Fruit fly (Drosophila melanogaster) whole organism, wandering third instar larva: ENCODE data around the gene CG9628.

ENCODE experiments used
- Abd-B ChIP-seq: fragments of >200 bp; optimal IDR thresholded peaks from 2 replicates; lab custom pipeline; 2017; ENCODE audit warnings: missing biosample characterization, missing genetic modification characterization
- CG32264 ChIP-seq: fragments of 200-800 bp; sonication (Bioruptor generic); optimal IDR thresholded peaks from 2 replicates; lab custom pipeline; 2016; ENCODE audit warnings: missing biosample characterization, missing genetic modification characterization
- CG9705 ChIP-seq: fragments of 200-800 bp; sonication (Bioruptor generic); optimal IDR thresholded peaks from 2 replicates; lab custom pipeline; 2018; ENCODE audit warnings: missing biosample characterization, mild to moderate bottlenecking, missing genetic modification characterization
- CrebA ChIP-seq: fragments of 200-800 bp; sonication (Bioruptor generic); optimal IDR thresholded peaks from 2 replicates; lab custom pipeline; 2016; ENCODE audit warnings: missing biosample characterization, mild to moderate bottlenecking, missing genetic modification characterization, borderline replicate concordance
- Dfd ChIP-seq: fragments of >200 bp; optimal IDR thresholded peaks from 2 replicates; lab custom pipeline; 2017; ENCODE audit warnings: missing biosample characterization, missing genetic modification characterization
- Dif ChIP-seq: fragments of 200-275, 200-300 bp; sonication (Bioruptor generic); optimal IDR thresholded peaks from 2 replicates; lab custom pipeline; 2018; ENCODE audit warnings: missing biosample characterization, missing genetic modification characterization; ENCODE audit not compliant: partially characterized antibody
- GATAd ChIP-seq: sonication (Bioruptor generic); optimal IDR thresholded peaks from 2 replicates; lab custom pipeline; 2016; ENCODE audit warnings: missing biosample characterization, missing genetic modification characterization
- HLH106 ChIP-seq: fragments of 200-800 bp; optimal IDR thresholded peaks from 3 replicates; lab custom pipeline; 2019; ENCODE audit warnings: missing biosample characterization, mild to moderate bottlenecking, missing genetic modification characterization, moderate library complexity
- Hnf4 ChIP-seq: fragments of 200-800 bp; sonication (Bioruptor generic); optimal IDR thresholded peaks from 2 replicates; lab custom pipeline; 2016; ENCODE audit warnings: missing biosample characterization, mild to moderate bottlenecking, missing genetic modification characterization
- Hr78 ChIP-seq: fragments of >200 bp; optimal IDR thresholded peaks from 2 replicates; lab custom pipeline; 2017; ENCODE audit warnings: missing biosample characterization, missing genetic modification characterization
- Hr83 ChIP-seq: fragments of 200-300 bp; sonication (Bioruptor generic); optimal IDR thresholded peaks from 2 replicates; lab custom pipeline; 2016; ENCODE audit warnings: missing biosample characterization, mild to moderate bottlenecking, missing genetic modification characterization, moderate library complexity; ENCODE audit not compliant: poor library complexity, severe bottlenecking
- Jra ChIP-seq: sonication (Bioruptor generic); optimal IDR thresholded peaks from 2 replicates; lab custom pipeline; 2016; ENCODE audit warnings: missing biosample characterization, missing genetic modification characterization
- Mio ChIP-seq: sonication (Bioruptor generic); optimal IDR thresholded peaks from 2 replicates; lab custom pipeline; 2016; ENCODE audit warnings: missing biosample characterization, missing genetic modification characterization
- Myc ChIP-seq: fragments of >200 bp; optimal IDR thresholded peaks from 2 replicates; lab custom pipeline; 2017
- N ChIP-seq: fragments of >200 bp; optimal IDR thresholded peaks from 2 replicates; lab custom pipeline; 2018; ENCODE audit warnings: missing biosample characterization, missing external identifiers, missing genetic modification characterization
- OdsH ChIP-seq: fragments of 200-800 bp; sonication (Bioruptor generic); optimal IDR thresholded peaks from 2 replicates; lab custom pipeline; 2016; ENCODE audit warnings: missing biosample characterization, mild to moderate bottlenecking, missing genetic modification characterization
- Rel ChIP-seq, 2 experiments: fragments of 200-800 bp; sonication (Bioruptor generic) in 1 of 2; optimal IDR thresholded peaks; 2 replicates in 1 of 2; 3 replicates in 1 of 2; lab custom pipeline; 2016 to 2019; ENCODE audit warnings: mild to moderate bottlenecking in 2 of 2, missing biosample characterization in 2 of 2, missing genetic modification characterization in 2 of 2, moderate library complexity in 1 of 2
- Sp1 ChIP-seq: fragments of 200-800 bp; sonication (Bioruptor generic); optimal IDR thresholded peaks from 3 replicates; lab custom pipeline; 2019; ENCODE audit warnings: missing biosample characterization, mild to moderate bottlenecking, missing genetic modification characterization, moderate library complexity
- Vsx2 ChIP-seq: fragments of 200-300, 225-300 bp; sonication (Bioruptor generic); optimal IDR thresholded peaks from 2 replicates; lab custom pipeline; 2018; ENCODE audit warnings: missing biosample characterization, missing genetic modification characterization; ENCODE audit not compliant: partially characterized antibody
- br ChIP-seq: fragments of 200-800 bp; sonication (Bioruptor generic); optimal IDR thresholded peaks from 2 replicates; lab custom pipeline; 2016; ENCODE audit warnings: missing biosample characterization, missing genetic modification characterization
- brk ChIP-seq: fragments of 200-800 bp; sonication (Bioruptor generic); optimal IDR thresholded peaks from 2 replicates; lab custom pipeline; 2016; ENCODE audit warnings: missing biosample characterization, mild to moderate bottlenecking, missing genetic modification characterization
- dl ChIP-seq, 2 experiments: fragments of 175-275, 200-275 bp in 1 of 2; fragments of 200-275 bp in 1 of 2; sonication (Bioruptor generic); optimal IDR thresholded peaks; lab custom pipeline; 2018; ENCODE audit warnings: mild to moderate bottlenecking in 2 of 2, missing biosample characterization in 2 of 2, missing genetic modification characterization in 2 of 2, moderate library complexity in 2 of 2; ENCODE audit not compliant: partially characterized antibody in 2 of 2, insufficient read depth in 1 of 2
- dmrt93B ChIP-seq: fragments of 200-800 bp; sonication (Bioruptor generic); optimal IDR thresholded peaks from 2 replicates; lab custom pipeline; 2018; ENCODE audit warnings: missing biosample characterization, mild to moderate bottlenecking, missing genetic modification characterization
- dsf ChIP-seq: sonication (Bioruptor generic); optimal IDR thresholded peaks from 2 replicates; lab custom pipeline; 2016; ENCODE audit warnings: missing biosample characterization, missing genetic modification characterization, borderline replicate concordance
- ey ChIP-seq: fragments of 200-800 bp; sonication (Bioruptor generic); optimal IDR thresholded peaks from 2 replicates; lab custom pipeline; 2016; ENCODE audit warnings: missing biosample characterization, missing genetic modification characterization
- foxo ChIP-seq, 2 experiments: fragments of 200-800 bp; sonication (Bioruptor generic); optimal IDR thresholded peaks; 2 replicates in 1 of 2; 3 replicates in 1 of 2; lab custom pipeline; 2016 to 2017; ENCODE audit warnings: missing biosample characterization in 2 of 2, missing genetic modification characterization in 2 of 2
- fru ChIP-seq: fragments of 200-800 bp; sonication (Bioruptor generic); optimal IDR thresholded peaks from 3 replicates; lab custom pipeline; 2016; ENCODE audit warnings: missing biosample characterization, mild to moderate bottlenecking, missing genetic modification characterization
- h ChIP-seq: fragments of 200-800 bp; sonication (Bioruptor generic); optimal IDR thresholded peaks from 3 replicates; lab custom pipeline; 2016; ENCODE audit warnings: missing biosample characterization, mild to moderate bottlenecking, missing genetic modification characterization
- jim ChIP-seq: fragments of 175-275, 200-325 bp; sonication (Bioruptor generic); optimal IDR thresholded peaks from 2 replicates; lab custom pipeline; 2016; ENCODE audit warnings: missing biosample characterization, mild to moderate bottlenecking, missing genetic modification characterization
- lola ChIP-seq: fragments of >200 bp; optimal IDR thresholded peaks from 2 replicates; lab custom pipeline; 2017; ENCODE audit warnings: missing biosample characterization, missing genetic modification characterization
- pan ChIP-seq: fragments of >200 bp; optimal IDR thresholded peaks from 2 replicates; lab custom pipeline; 2017
- psq ChIP-seq: fragments of 200-800 bp; sonication (Bioruptor generic); optimal IDR thresholded peaks from 3 replicates; lab custom pipeline; 2017; ENCODE audit warnings: missing biosample characterization, mild to moderate bottlenecking, missing genetic modification characterization, moderate library complexity
- rgr ChIP-seq: fragments of 200-800 bp; sonication (Bioruptor generic); optimal IDR thresholded peaks from 3 replicates; lab custom pipeline; 2016; ENCODE audit warnings: missing biosample characterization, mild to moderate bottlenecking, missing genetic modification characterization
- sage ChIP-seq: fragments of 200-800 bp; sonication (Bioruptor generic); optimal IDR thresholded peaks from 2 replicates; lab custom pipeline; 2016; ENCODE audit warnings: missing biosample characterization, mild to moderate bottlenecking, missing genetic modification characterization
- sv ChIP-seq: fragments of 200-800 bp; sonication (Bioruptor generic); optimal IDR thresholded peaks from 3 replicates; lab custom pipeline; 2016; ENCODE audit warnings: missing biosample characterization, missing genetic modification characterization
- tai ChIP-seq: sonication (Bioruptor generic); optimal IDR thresholded peaks from 2 replicates; lab custom pipeline; 2016; ENCODE audit warnings: missing biosample characterization, missing genetic modification characterization
- usp ChIP-seq: fragments of >200 bp; optimal IDR thresholded peaks from 2 replicates; lab custom pipeline; 2017; ENCODE audit warnings: missing biosample characterization, missing genetic modification characterization
- woc ChIP-seq: sonication (Bioruptor generic); optimal IDR thresholded peaks from 2 replicates; lab custom pipeline; 2016; ENCODE audit warnings: missing biosample characterization, mild to moderate bottlenecking, missing genetic modification characterization

Gene CG9628

DNA sequence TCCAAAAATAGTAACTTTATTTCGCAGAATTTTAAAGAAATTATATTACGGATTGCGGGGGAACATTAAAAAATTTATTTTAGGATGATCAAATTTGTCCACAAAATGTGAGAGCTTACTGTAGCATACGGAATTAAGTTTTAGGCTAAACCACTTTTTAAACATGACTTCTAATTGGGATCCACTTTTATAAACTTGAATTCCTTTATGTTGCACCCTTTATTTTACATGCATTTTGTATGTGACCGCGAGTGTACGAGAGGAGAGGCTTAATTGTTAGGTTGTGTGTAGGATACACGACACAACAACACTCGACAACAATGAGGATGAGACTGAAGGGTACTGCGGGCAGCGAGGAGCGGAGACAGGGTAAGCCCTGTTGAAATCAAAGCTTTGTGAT, 26.3 kb downstream of the CG9628 start:
- TF ChIP-seq foxo (GFP tag; optimal IDR thresholded peaks at IDR 0.05; lab: Kevin White, UChicago) (peak in 1 of 2 experiments; percentile 8), Hr83 (GFP tag; lab: Kevin White, UChicago) (no peak), ey (GFP tag; lab: Kevin White, UChicago) (no peak), Vsx2 (GFP tag; lab: Kevin White, UChicago) (peak; percentile 29)
- TF ChIP-seq, all 38 proteins: peak for 2

- TF ChIP-seq br (GFP tag; lab: Kevin White, UChicago) (no peak), Rel (GFP tag; optimal IDR thresholded peaks at IDR 0.05; lab: Kevin White, UChicago) (no peak), Rel (tag; optimal IDR thresholded peaks at IDR 0.05; lab: Kevin White, UChicago) (peak; percentile 33), ey (GFP tag; lab: Kevin White, UChicago) (no peak)
Measured at dm6 chr3L:14650348-14650747, 27.8 kb downstream of the CG9628 start.

- peak; percentile 50 for TF ChIP-seq sage (GFP tag; lab: Kevin White, UChicago)
- TF ChIP-seq tai = peak; percentile 58
- TF ChIP-seq Hr78 = no peak
- TF ChIP-seq woc = peak; percentile 60
- no peak for TF ChIP-seq Vsx2 (GFP tag; lab: Kevin White, UChicago)
- peak; percentile 73 for TF ChIP-seq brk
- no peak for TF ChIP-seq Dif (GFP tag; lab: Kevin White, UChicago)
- TF ChIP-seq jim (GFP tag; lab: Kevin White, UChicago) = no peak
- no peak for TF ChIP-seq GATAd (GFP tag; lab: Kevin White, UChicago)
- peak; percentile 79 for TF ChIP-seq Sp1 (GFP tag; lab: Kevin White, UChicago)
- TF ChIP-seq rgr = peak; percentile 85
- TF ChIP-seq Hnf4 (GFP tag; lab: Kevin White, UChicago) = peak; percentile 82
- TF ChIP-seq Mio (GFP tag; lab: Kevin White, UChicago) = no peak
- peak; percentile 89 for TF ChIP-seq fru (GFP tag; lab: Kevin White, UChicago)
- no peak for TF ChIP-seq N (GFP tag; lab: Kevin White, UChicago)
- no peak for TF ChIP-seq lola
- no peak for TF ChIP-seq Dfd (GFP tag; lab: Kevin White, UChicago)
- TF ChIP-seq Rel (GFP tag; optimal IDR thresholded peaks at IDR 0.05; lab: Kevin White, UChicago) = no peak
- no peak for TF ChIP-seq Rel (tag; optimal IDR thresholded peaks at IDR 0.05; lab: Kevin White, UChicago)
- TF ChIP-seq HLH106 = peak; percentile 75
- peak; percentile 75 for TF ChIP-seq sv (GFP tag; lab: Kevin White, UChicago)
- peak; percentile 8 to 83 for TF ChIP-seq foxo (GFP tag; optimal IDR thresholded peaks at IDR 0.05; lab: Kevin White, UChicago)
- no peak for TF ChIP-seq dsf (GFP tag; lab: Kevin White, UChicago)
- TF ChIP-seq Abd-B (GFP tag; lab: Kevin White, UChicago) = no peak
- TF ChIP-seq h = peak; percentile 89
- TF ChIP-seq CG9705 = peak; percentile 36
- no peak for TF ChIP-seq Myc (lab: Kevin White, UChicago)
- no peak for TF ChIP-seq CG32264 (GFP tag; lab: Kevin White, UChicago)
- peak; percentile 86 for TF ChIP-seq ey (GFP tag; lab: Kevin White, UChicago)
- no peak for TF ChIP-seq usp (GFP tag; lab: Kevin White, UChicago)
- peak; percentile 12 for TF ChIP-seq CrebA (GFP tag; lab: Kevin White, UChicago)
- TF ChIP-seq dl (GFP tag; optimal IDR thresholded peaks at IDR 0.05; lab: Kevin White, UChicago; ENCODE audit: insufficient read depth in 1 of 2, partially characterized antibody in 2 of 2) = no peak
- peak; percentile 40 for TF ChIP-seq dmrt93B (GFP tag; lab: Kevin White, UChicago)
- no peak for TF ChIP-seq pan (lab: Kevin White, UChicago)
- peak; percentile 50 for TF ChIP-seq Jra (GFP tag; lab: Kevin White, UChicago)
- peak; percentile 86 for TF ChIP-seq br (GFP tag; lab: Kevin White, UChicago)
- TF ChIP-seq psq (GFP tag; lab: Kevin White, UChicago) = peak; percentile 74
- TF ChIP-seq OdsH (GFP tag; lab: Kevin White, UChicago) = peak; percentile 85
- no peak for TF ChIP-seq Hr83 (GFP tag; lab: Kevin White, UChicago)
Measured at dm6 chr3L:14652554-14652953, 30.0 kb downstream of the CG9628 start.
